Worm (Caenorhabditis elegans): Measurements from ENCODE around the gene F43C11.8.

F43C11.8 gene

DNA sequence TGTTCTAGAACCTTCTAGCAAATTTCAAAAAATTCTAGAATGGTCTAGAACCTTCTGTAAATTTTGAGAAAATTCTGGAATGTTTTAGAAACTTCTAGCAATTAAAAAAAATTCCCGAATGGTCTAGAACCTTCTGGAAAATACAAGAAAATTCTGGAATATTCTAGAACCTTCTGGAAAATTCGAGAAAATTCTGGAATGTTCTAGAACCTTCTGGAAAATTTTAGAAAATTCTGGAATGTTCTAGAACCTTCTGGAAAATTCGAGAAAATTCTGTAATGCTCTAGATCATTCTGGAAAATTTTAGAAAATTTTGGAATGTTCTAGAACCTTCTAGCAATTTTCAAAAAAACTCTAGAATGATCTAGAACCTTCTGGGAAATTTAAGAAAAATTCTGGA, 1.9 kb upstream of the F43C11.8 start:
- TF ChIP-seq rec-8 (tag; optimal IDR thresholded peaks at IDR 0.05) (no peak), T07F8.4 (tag; optimal IDR thresholded peaks at IDR 0.05) (no peak), gei-17 (GFP tag; optimal IDR thresholded peaks at IDR 0.05) (peak; percentile 12), zfh-2 (GFP tag; conservative IDR thresholded peaks at IDR 0.05) (no peak), ceh-40 (GFP tag; IDR thresholded peaks at IDR 0.05) (0 out of 2 replicates have a peak, but pooled peaks have one; percentile 67), dox-1 (GFP tag; IDR thresholded peaks at IDR 0.05) (peak; percentile 80), D2030.7 (GFP tag; IDR thresholded peaks at IDR 0.05) (0 out of 2 replicates have a peak, but pooled peaks have one; percentile 35), lsl-1 (GFP tag; optimal IDR thresholded peaks at IDR 0.05) (peak; percentile 16), rpc-1 (optimal IDR thresholded peaks at IDR 0.05) (peak; percentile 40), rpc-1 (tag; optimal IDR thresholded peaks at IDR 0.05) (no peak), ekl-4 (GFP tag; IDR thresholded peaks at IDR 0.05) (peak; percentile 19; the same call in 1 of the 2 replicates), T26A5.8 (tag; optimal IDR thresholded peaks at IDR 0.05) (no peak), madf-6 (GFP tag; IDR thresholded peaks at IDR 0.05) (peak; percentile 31; the same call in 1 of the 2 replicates), hsf-1 (GFP tag; IDR thresholded peaks at IDR 0.05) (peak; percentile 97)

ce11 chrII:2335572-2335971, 3.3 kb downstream of the F43C11.8 start, which contains the start of gene F43C11.7:
TSS of gene F43C11.7 (plus strand) at chrII:2335897.
- TF ChIP-seq nhr-80 (tag; optimal IDR thresholded peaks at IDR 0.05) (peak; percentile 84), ccch-3 (GFP tag; optimal IDR thresholded peaks at IDR 0.05) (no peak), rec-8 (tag; optimal IDR thresholded peaks at IDR 0.05) (no peak), atf-7 (tag; optimal IDR thresholded peaks at IDR 0.05) (peak; percentile 87), cebp-1 (GFP tag; IDR thresholded peaks at IDR 0.05) (no peak), cebp-1 (tag; optimal IDR thresholded peaks at IDR 0.05) (peak; percentile 27), unc-62 (GFP tag; optimal IDR thresholded peaks at IDR 0.05) (peak; percentile 37), xnd-1 (tag; optimal IDR thresholded peaks at IDR 0.05) (no peak), pha-4 (tag; optimal IDR thresholded peaks at IDR 0.05) (no peak), lin-54 (GFP tag; optimal IDR thresholded peaks at IDR 0.05) (no peak), B0336.3 (GFP tag; IDR thresholded peaks at IDR 0.05) (no peak), repo-1 (tag; optimal IDR thresholded peaks at IDR 0.05) (no peak), aptf-2 (GFP tag; conservative IDR thresholded peaks at IDR 0.05) (no peak)

ce11 chrII:2336177-2336576, 3.9 kb downstream of the F43C11.8 start:
- TF ChIP-seq F33H1.4 (GFP tag; IDR thresholded peaks at IDR 0.05) (no peak), egrh-3 (GFP tag; IDR thresholded peaks at IDR 0.05) (no peak), F57A8.1 (GFP tag; optimal IDR thresholded peaks at IDR 0.05) (no peak), ets-4 (GFP tag; optimal IDR thresholded peaks at IDR 0.05) (no peak), hlh-26 (GFP tag; conservative IDR thresholded peaks at IDR 0.05) (no peak), hrde-1 (tag; optimal IDR thresholded peaks at IDR 0.05; ENCODE audit: borderline replicate concordance) (no peak), Y79H2A.3 (GFP tag; conservative IDR thresholded peaks at IDR 0.05) (no peak)

DNA sequence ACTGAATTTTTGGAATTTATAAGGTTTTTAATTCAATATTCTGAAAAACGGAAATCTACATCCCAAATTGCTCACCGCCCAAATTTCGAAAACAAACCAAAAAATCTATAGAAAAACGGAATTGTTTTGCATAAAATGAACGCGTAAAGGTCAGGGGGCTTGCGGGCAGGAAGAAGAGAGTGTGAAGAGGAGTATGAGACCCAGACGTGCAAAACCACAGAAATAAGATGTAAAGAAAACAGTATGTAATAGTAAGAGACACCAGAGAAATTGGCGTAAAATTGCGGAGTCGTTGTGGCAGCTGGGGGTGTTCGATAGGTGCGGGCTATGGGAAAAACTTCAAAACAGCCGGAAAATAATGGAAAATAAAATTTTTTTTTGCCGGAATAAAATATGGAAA, 8.7 kb downstream of the F43C11.8 start:
- TF ChIP-seq let-607 (tag; optimal IDR thresholded peaks at IDR 0.05) (no peak), hmg-1.2 (GFP tag; IDR thresholded peaks at IDR 0.05) (peak; percentile 47; the same call in 1 of the 2 replicates)

All from whole organism, young adult.